Worm (Caenorhabditis elegans): Measurements from ENCODE around the gene mdt-11.

ce11 chrIII:5017550-5017949 lies 3.5 kb upstream of the mdt-11 start, which contains the start of gene larp-1:
- TF ChIP-seq tab-1 (GFP tag; IDR thresholded peaks at IDR 0.05) (no peak), ref-1 (GFP tag; conservative IDR thresholded peaks at IDR 0.05) (no peak), med-1 (GFP tag; optimal IDR thresholded peaks at IDR 0.05; ENCODE audit: insufficient read depth) (no peak), klf-2 (GFP tag; conservative IDR thresholded peaks at IDR 0.05) (no peak), ztf-29 (GFP tag; IDR thresholded peaks at IDR 0.05) (no peak), ztf-23 (GFP tag; IDR thresholded peaks at IDR 0.05) (no peak), flt-1 (GFP tag; IDR thresholded peaks at IDR 0.05) (no peak), cog-1 (tag; optimal IDR thresholded peaks at IDR 0.05) (no peak), T22C8.4 (GFP tag; IDR thresholded peaks at IDR 0.05) (no peak)
